Fruit fly (Drosophila melanogaster): ENCODE measurements around the gene mex1.

mex1 gene

dm6 chr3L:15534274-15535227, 15.2 kb upstream of the mex1 start (continued):
- TF ChIP-seq Myb (GFP tag; optimal IDR thresholded peaks at IDR 0.05) (peak; percentile 21), jing (GFP tag; optimal IDR thresholded peaks at IDR 0.05) (peak; percentile 37), tin (GFP tag; optimal IDR thresholded peaks at IDR 0.05) (peak; percentile 28), Hsf (GFP tag; optimal IDR thresholded peaks at IDR 0.05) (peak; percentile 57), dm (GFP tag; optimal IDR thresholded peaks at IDR 0.05) (peak; percentile 29), ewg (GFP tag; optimal IDR thresholded peaks at IDR 0.05) (peak; percentile 50), Atf3 (GFP tag; optimal IDR thresholded peaks at IDR 0.05) (peak; percentile 29), CG1024 (GFP tag; IDR thresholded peaks at IDR 0.05) (no peak), Tbp (GFP tag; optimal IDR thresholded peaks at IDR 0.05) (no peak), CG5245 (GFP tag; optimal IDR thresholded peaks at IDR 0.05) (no peak), HLHmδ (GFP tag; optimal IDR thresholded peaks at IDR 0.05) (peak; percentile 13), CG15073 (GFP tag; optimal IDR thresholded peaks at IDR 0.05) (no peak), MBD-R2 (GFP tag; IDR thresholded peaks at IDR 0.05) (no peak), Ets97D (GFP tag; optimal IDR thresholded peaks at IDR 0.05) (peak; percentile 0), odd (GFP tag; optimal IDR thresholded peaks at IDR 0.05) (peak; percentile 67), HLH3B (GFP tag; IDR thresholded peaks at IDR 0.05) (peak; percentile 41; the same call in 1 of the 2 replicates), otp (GFP tag; IDR thresholded peaks at IDR 0.05) (no peak), Pdp1 (GFP tag; optimal IDR thresholded peaks at IDR 0.05) (peak; percentile 5 to 71), CG1832 (GFP tag; optimal IDR thresholded peaks at IDR 0.05) (no peak), CG9727 (GFP tag; optimal IDR thresholded peaks at IDR 0.05) (peak; percentile 80), CG10431 (GFP tag; optimal IDR thresholded peaks at IDR 0.05) (peak; percentile 15), CG2129 (GFP tag; IDR thresholded peaks at IDR 0.05; ENCODE audit: partially characterized antibody) (no peak), MESR4 (GFP tag; optimal IDR thresholded peaks at IDR 0.05) (no peak), CG9215 (GFP tag; IDR thresholded peaks at IDR 0.05) (peak; percentile 60), br (optimal IDR thresholded peaks at IDR 0.05) (no peak), CG34224 (GFP tag; IDR thresholded peaks at IDR 0.05; ENCODE audit: partially characterized antibody) (peak; percentile 31; the same call in 1 of the 3 replicates), Vsx1 (GFP tag; optimal IDR thresholded peaks at IDR 0.05) (peak; percentile 48), bcd (GFP tag; optimal IDR thresholded peaks at IDR 0.05) (peak; percentile 72), cwo (GFP tag; optimal IDR thresholded peaks at IDR 0.05) (peak; percentile 43), Hmx (GFP tag; optimal IDR thresholded peaks at IDR 0.05) (peak; percentile 49), CG9437 (GFP tag; optimal IDR thresholded peaks at IDR 0.05) (peak; percentile 83), CG3407 (GFP tag; optimal IDR thresholded peaks at IDR 0.05) (peak; percentile 38), Ssrp (tag; optimal IDR thresholded peaks at IDR 0.05) (peak; percentile 65), CG31441 (GFP tag; IDR thresholded peaks at IDR 0.05) (peak; percentile 59; the same call in 1 of the 2 replicates), esg (GFP tag; conservative IDR thresholded peaks at IDR 0.05) (peak; percentile 20; the same call in 1 of the 2 replicates), CG8290 (GFP tag; optimal IDR thresholded peaks at IDR 0.05) (peak; percentile 41), CG8290 (tag; optimal IDR thresholded peaks at IDR 0.05) (peak in 1 of 2 experiments; percentile 46), Taf1 (GFP tag; IDR thresholded peaks at IDR 0.05) (0 out of 2 replicates have a peak, but pooled peaks have one; percentile 28), CG10147 (GFP tag; optimal IDR thresholded peaks at IDR 0.05) (peak; percentile 39), CG3847 (GFP tag; IDR thresholded peaks at IDR 0.05) (peak; percentile 51), vfl (GFP tag; optimal IDR thresholded peaks at IDR 0.05) (peak; percentile 23), Jarid2 (GFP tag; optimal IDR thresholded peaks at IDR 0.05) (no peak), CG6813 (GFP tag; optimal IDR thresholded peaks at IDR 0.05) (no peak), NC2α (GFP tag; optimal IDR thresholded peaks at IDR 0.05) (no peak), CG4404 (GFP tag; IDR thresholded peaks at IDR 0.05) (no peak), CG11504 (tag; optimal IDR thresholded peaks at IDR 0.05) (peak; percentile 68), psq (GFP tag; optimal IDR thresholded peaks at IDR 0.05) (peak; percentile 20), gt (GFP tag; IDR thresholded peaks at IDR 0.05) (no peak), CG17328 (GFP tag; IDR thresholded peaks at IDR 0.05) (0 out of 2 replicates have a peak, but pooled peaks have one; percentile 55)

Data from whole organism, embryonic.